Worm (Caenorhabditis elegans) whole organism, L2 larva: ENCODE results near the gene shw-1.

Experiments used
- R02D3.7 ChIP-seq: fragments of 150-350 bp; optimal IDR thresholded peaks from 2 replicates; lab custom pipeline; 2014; ENCODE audit warnings: missing biosample characterization, missing genetic modification characterization
- alr-1 ChIP-seq: fragments of 150-350 bp; optimal IDR thresholded peaks from 2 replicates; lab custom pipeline; 2014; ENCODE audit warnings: missing biosample characterization, missing genetic modification characterization
- blmp-1 ChIP-seq: sonication (generic microtip); optimal IDR thresholded peaks from 2 replicates; lab custom pipeline; 2017; ENCODE audit warnings: missing genetic modification characterization, mild to moderate bottlenecking, missing compliant biosample characterization, antibody characterized with exemption, moderate library complexity; ENCODE audit not compliant: insufficient read depth
- ceh-16 ChIP-seq: fragments of 150-350 bp; optimal IDR thresholded peaks from 2 replicates; lab custom pipeline; 2014; ENCODE audit warnings: missing biosample characterization, missing genetic modification characterization
- crh-2 ChIP-seq: sonication (generic microtip); optimal IDR thresholded peaks from 2 replicates; lab custom pipeline; 2017; ENCODE audit warnings: missing biosample characterization, missing genetic modification characterization
- dmd-4 ChIP-seq: sonication (generic microtip); optimal IDR thresholded peaks from 2 replicates; lab custom pipeline; 2017; ENCODE audit warnings: missing biosample characterization, missing genetic modification characterization
- egl-27 ChIP-seq: sonication (generic microtip); optimal IDR thresholded peaks from 3 replicates; lab custom pipeline; 2017; ENCODE audit warnings: missing biosample characterization, missing genetic modification reagents, missing genetic modification characterization
- elt-3 ChIP-seq: sonication (generic microtip); optimal IDR thresholded peaks from 2 replicates; lab custom pipeline; 2017; ENCODE audit warnings: missing biosample characterization, missing genetic modification characterization
- lin-11 ChIP-seq: fragments of 150-350 bp; sonication (generic microtip); optimal IDR thresholded peaks from 2 replicates; lab custom pipeline; 2014; ENCODE audit warnings: missing biosample characterization, missing genetic modification characterization, inconsistent platforms, mixed read lengths
- lin-13 ChIP-seq: fragments of 150-350 bp; optimal IDR thresholded peaks from 2 replicates; lab custom pipeline; 2014; ENCODE audit warnings: missing biosample characterization, missing genetic modification reagents, missing genetic modification characterization
- lin-39 ChIP-seq: fragments of 150-350 bp; optimal IDR thresholded peaks from 2 replicates; lab custom pipeline; 2014; ENCODE audit warnings: missing biosample characterization, missing genetic modification reagents, missing genetic modification characterization
- mab-5 ChIP-seq: fragments of 150-350 bp; optimal IDR thresholded peaks from 2 replicates; lab custom pipeline; 2014; ENCODE audit warnings: missing biosample characterization, missing genetic modification characterization
- nhr-11 ChIP-seq: fragments of 150-350 bp; optimal IDR thresholded peaks from 2 replicates; lab custom pipeline; 2014; ENCODE audit warnings: missing biosample characterization, missing genetic modification characterization
- nhr-12 ChIP-seq: fragments of 150-350 bp; optimal IDR thresholded peaks from 2 replicates; lab custom pipeline; 2014; ENCODE audit warnings: missing biosample characterization, missing genetic modification characterization
- nhr-129 ChIP-seq: fragments of 150-350 bp; optimal IDR thresholded peaks from 2 replicates; lab custom pipeline; 2014; ENCODE audit warnings: missing biosample characterization, missing genetic modification characterization
- nhr-237 ChIP-seq: fragments of 150-350 bp; optimal IDR thresholded peaks from 2 replicates; lab custom pipeline; 2014; ENCODE audit warnings: missing biosample characterization, missing genetic modification characterization
- nhr-25 ChIP-seq: fragments of 150-350 bp; sonication (generic microtip); optimal IDR thresholded peaks from 3 replicates; lab custom pipeline; 2014; ENCODE audit warnings: missing biosample characterization, missing genetic modification characterization
- nhr-6 ChIP-seq: fragments of 150-350 bp; optimal IDR thresholded peaks from 2 replicates; lab custom pipeline; 2014; ENCODE audit warnings: missing biosample characterization, missing genetic modification characterization
- peb-1 ChIP-seq: fragments of 150-350 bp; optimal IDR thresholded peaks from 2 replicates; lab custom pipeline; 2014; ENCODE audit warnings: missing biosample characterization, missing genetic modification characterization
- skn-1 ChIP-seq: sonication (generic microtip); optimal IDR thresholded peaks from 2 replicates; lab custom pipeline; 2017; ENCODE audit warnings: missing biosample characterization, missing genetic modification characterization
- sma-3 ChIP-seq: sonication (generic microtip); optimal IDR thresholded peaks from 2 replicates; lab custom pipeline; 2016; ENCODE audit warnings: missing genetic modification reagents, missing genetic modification characterization, missing compliant biosample characterization
- sma-9 ChIP-seq, 2 experiments: fragments of 150-350 bp in 1 of 2; sonication (generic microtip) in 1 of 2; optimal IDR thresholded peaks; 2 replicates each; lab custom pipeline; 2014 to 2016; ENCODE audit warnings: missing genetic modification characterization in 2 of 2, mild to moderate bottlenecking in 1 of 2, missing biosample characterization in 1 of 2, missing compliant biosample characterization in 1 of 2, missing genetic modification reagents in 1 of 2, moderate library complexity in 1 of 2
- unc-39 ChIP-seq: fragments of 150-350 bp; optimal IDR thresholded peaks from 2 replicates; lab custom pipeline; 2014; ENCODE audit warnings: missing biosample characterization, missing genetic modification characterization
- unc-55 ChIP-seq: fragments of 150-350 bp; sonication (generic microtip); optimal IDR thresholded peaks from 3 replicates; lab custom pipeline; 2014; ENCODE audit warnings: missing biosample characterization, missing genetic modification reagents, missing genetic modification characterization
- unc-62 ChIP-seq: fragments of 150-350 bp; optimal IDR thresholded peaks from 2 replicates; lab custom pipeline; 2014; ENCODE audit warnings: missing biosample characterization, missing genetic modification reagents, missing genetic modification characterization
- ztf-1 ChIP-seq: fragments of 200-800 bp; sonication (Bioruptor generic); conservative IDR thresholded peaks from 2 replicates; pipeline ENCODE4 v1.3.6; 2022; ENCODE audit warnings: missing genetic modification characterization, missing compliant biosample characterization
- ztf-4 ChIP-seq: fragments of 150-350 bp; optimal IDR thresholded peaks from 2 replicates; lab custom pipeline; 2014; ENCODE audit warnings: missing biosample characterization, missing genetic modification characterization

Gene shw-1

DNA sequence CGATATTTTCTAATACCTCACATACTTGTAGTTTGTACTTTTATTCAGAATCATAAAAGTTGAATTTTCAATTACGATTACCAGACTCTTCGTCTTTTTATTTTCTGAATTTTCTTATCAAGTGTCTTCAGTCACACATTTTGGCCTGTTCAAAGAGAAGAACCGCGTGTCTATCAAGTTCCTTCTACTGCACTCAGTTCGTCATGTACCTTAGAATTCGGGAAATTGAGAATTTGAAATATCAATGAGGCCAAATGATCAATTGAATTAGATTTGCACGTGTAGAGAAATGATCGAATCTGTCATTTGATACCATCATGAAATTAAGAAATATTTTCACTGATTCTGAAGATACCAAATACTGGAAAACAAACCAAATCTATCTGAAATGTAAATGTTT lies 57.7 kb downstream of the shw-1 start (continued):
- TF ChIP-seq sma-3 (peak; percentile 81), nhr-11 (tag; lab: Kevin White, UChicago) (no peak), peb-1 (tag; lab: Kevin White, UChicago) (no peak), alr-1 (tag; lab: Kevin White, UChicago) (no peak), nhr-6 (tag; lab: Kevin White, UChicago) (peak; percentile 18), elt-3 (tag; lab: Kevin White, UChicago) (no peak), blmp-1 (tag; lab: Kevin White, UChicago) (peak; percentile 49), ceh-16 (no peak), skn-1 (tag; lab: Kevin White, UChicago) (no peak), unc-62 (GFP tag; lab: Kevin White, UChicago) (no peak), ztf-4 (tag; lab: Kevin White, UChicago) (no peak)
- TF ChIP-seq, all 48 proteins: peak for 7

ce11 chrII:8259674-8260073 lies 61.6 kb downstream of the shw-1 start:
- TF ChIP-seq sma-3 = peak; percentile 88
- no peak for TF ChIP-seq skn-1 (tag; lab: Kevin White, UChicago)
- peak; percentile 12 for TF ChIP-seq nhr-129
- peak; percentile 23 for TF ChIP-seq crh-2 (tag; lab: Kevin White, UChicago)
- peak; percentile 66 for TF ChIP-seq sma-9 (GFP tag; optimal IDR thresholded peaks at IDR 0.05; lab: Kevin White, UChicago)
- TF ChIP-seq sma-9 (tag; optimal IDR thresholded peaks at IDR 0.05; lab: Kevin White, UChicago) = no peak
- TF ChIP-seq unc-62 (GFP tag; lab: Kevin White, UChicago) = no peak

DNA sequence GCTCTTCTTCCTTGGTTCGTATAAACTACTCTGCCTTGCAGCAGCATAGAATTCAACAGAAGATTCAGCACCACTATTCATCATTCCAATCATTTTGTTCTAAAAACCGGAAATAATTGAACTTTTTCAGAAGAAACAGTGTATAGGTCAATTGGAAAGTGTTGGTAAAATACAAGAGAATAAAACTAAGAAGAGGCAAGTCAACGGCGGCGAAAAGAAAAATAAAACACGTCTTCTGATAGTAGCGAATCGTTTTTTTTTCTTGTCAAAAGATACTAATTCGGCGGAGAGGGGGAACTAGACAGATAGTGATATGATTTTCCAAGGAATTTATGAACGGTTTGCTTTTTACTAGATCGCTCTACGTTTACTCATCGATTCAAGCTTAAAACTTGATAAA lies 62.2 kb downstream of the shw-1 start, which contains the start of gene F35C11.6:
Gene F35C11.6 (minus strand): TSS at position 101 of the 400 bp plus-strand sequence.
- TF ChIP-seq lin-39 (no peak), lin-13 (GFP tag; lab: Kevin White, UChicago) (no peak), ztf-4 (tag; lab: Kevin White, UChicago) (no peak), ceh-16 (no peak), sma-9 (GFP tag; optimal IDR thresholded peaks at IDR 0.05; lab: Kevin White, UChicago) (no peak), sma-9 (tag; optimal IDR thresholded peaks at IDR 0.05; lab: Kevin White, UChicago) (no peak), nhr-12 (no peak), skn-1 (tag; lab: Kevin White, UChicago) (no peak), nhr-237 (tag; lab: Kevin White, UChicago) (no peak), lin-11 (no peak)
- TF ChIP-seq, all 48 proteins: peak for 0

DNA sequence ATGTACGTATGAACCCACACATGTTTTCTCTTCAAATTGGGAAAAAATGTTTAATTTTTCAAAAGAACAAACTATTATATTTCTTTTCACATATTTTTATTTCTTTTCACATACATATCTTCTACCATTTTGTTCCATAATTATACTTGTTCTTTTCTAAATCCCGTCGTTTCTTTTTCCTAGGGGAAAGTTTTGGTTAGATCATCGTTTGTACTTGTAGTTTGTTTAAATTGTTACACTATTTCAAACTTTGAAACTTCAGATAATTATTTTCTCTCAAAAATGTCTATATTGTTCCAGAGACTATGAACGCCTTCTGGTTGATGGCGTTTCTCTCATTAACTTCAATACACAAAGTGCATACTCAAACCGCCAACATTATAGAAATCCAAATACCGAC lies 65.3 kb downstream of the shw-1 start, which contains the start of gene F35C11.7:
Gene F35C11.7 (plus strand): TSS at position 301 of the 400 bp plus-strand sequence.
- no peak for TF ChIP-seq dmd-4 (tag; lab: Kevin White, UChicago)
- no peak for TF ChIP-seq mab-5 (tag; lab: Kevin White, UChicago)
- TF ChIP-seq skn-1 (tag; lab: Kevin White, UChicago) = no peak
- no peak for TF ChIP-seq unc-39 (tag; lab: Kevin White, UChicago)
- TF ChIP-seq unc-62 (GFP tag; lab: Kevin White, UChicago) = no peak
- no peak for TF ChIP-seq lin-39
- no peak for TF ChIP-seq nhr-12
- TF ChIP-seq elt-3 (tag; lab: Kevin White, UChicago) = no peak
- no peak for TF ChIP-seq unc-55 (GFP tag; lab: Kevin White, UChicago)
- TF ChIP-seq alr-1 (tag; lab: Kevin White, UChicago) = no peak
- no peak for TF ChIP-seq egl-27
- TF ChIP-seq peb-1 (tag; lab: Kevin White, UChicago) = no peak
- TF ChIP-seq nhr-25 = no peak
- no peak for TF ChIP-seq R02D3.7 (tag; lab: Kevin White, UChicago)
- TF ChIP-seq ztf-1 (GFP tag; lab: Robert Waterston, UW) = no peak
